Fruit fly (Drosophila melanogaster) whole organism: Measurements from ENCODE around the gene Oseg5.

Experiments
- Dll ChIP-seq: fragments of >200 bp; optimal IDR thresholded peaks from 2 replicates; lab custom pipeline; 2017
- EcR ChIP-seq, 2 experiments: fragments of >200 bp; optimal IDR thresholded peaks; 2 replicates each; lab custom pipeline; 2017; ENCODE audit warnings: missing biosample characterization in 2 of 2, missing genetic modification characterization in 2 of 2, missing genetic modification reagents in 2 of 2
- pan ChIP-seq: fragments of >200 bp; optimal IDR thresholded peaks from 2 replicates; lab custom pipeline; 2017
- psq ChIP-seq: fragments of >200 bp; optimal IDR thresholded peaks from 2 replicates; lab custom pipeline; 2017
- usp ChIP-seq: fragments of >200 bp; optimal IDR thresholded peaks from 2 replicates; lab custom pipeline; 2017; ENCODE audit warnings: missing biosample characterization, missing genetic modification characterization, mixed read lengths

- TF ChIP-seq EcR (GFP tag; optimal IDR thresholded peaks at IDR 0.05; lab: Kevin White, UChicago) (no peak), Dll (lab: Kevin White, UChicago) (no peak), psq (lab: Kevin White, UChicago) (no peak), usp (GFP tag; lab: Kevin White, UChicago) (no peak), pan (lab: Kevin White, UChicago) (no peak)
Measured at dm6 chr2L:20881353-20882079, 45.9 kb upstream of the Oseg5 start.
